Worm (Caenorhabditis elegans): ENCODE results near the gene F19B6.10.
A peak's percentile ranks its signal among the peaks of the same experiment; 100 is the strongest.

DNA sequence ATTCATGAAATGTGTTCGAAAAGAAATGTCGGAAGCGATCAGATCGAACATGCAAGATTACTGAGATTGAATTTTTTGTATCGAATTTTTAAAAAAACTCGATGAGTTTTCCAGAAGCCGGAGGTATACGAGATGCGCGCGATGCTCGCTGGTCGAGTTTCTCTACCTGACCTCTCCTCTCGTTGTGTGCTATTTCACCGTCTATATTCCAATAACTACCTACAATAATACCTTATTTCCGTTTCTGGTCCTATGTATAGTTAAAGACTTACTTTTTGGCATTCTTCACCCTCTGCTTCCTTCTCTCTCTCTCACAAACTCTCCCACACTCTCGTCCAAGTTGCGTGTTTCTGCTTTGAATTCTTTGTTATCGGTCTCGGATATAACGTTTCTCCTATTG is 34.3 kb downstream of the F19B6.10 start:
- TF ChIP-seq unc-62 (GFP tag; optimal IDR thresholded peaks at IDR 0.05) (no peak), ama-1 (optimal IDR thresholded peaks at IDR 0.05) (no peak), ama-1 (GFP tag; optimal IDR thresholded peaks at IDR 0.05) (no peak), madf-6 (GFP tag; IDR thresholded peaks at IDR 0.05) (peak; percentile 47), lag-1 (GFP tag; IDR thresholded peaks at IDR 0.05) (no peak), attf-5 (GFP tag; optimal IDR thresholded peaks at IDR 0.05) (no peak), ccch-3 (GFP tag; optimal IDR thresholded peaks at IDR 0.05) (no peak), F33H1.4 (GFP tag; IDR thresholded peaks at IDR 0.05) (no peak), F49E8.2 (tag; optimal IDR thresholded peaks at IDR 0.05; ENCODE audit: insufficient read depth) (no peak), sea-2 (GFP tag; IDR thresholded peaks at IDR 0.05) (no peak), mcd-1 (GFP tag; IDR thresholded peaks at IDR 0.05) (no peak), F39B2.1 (GFP tag; IDR thresholded peaks at IDR 0.05) (no peak), C17E4.6 (GFP tag; IDR thresholded peaks at IDR 0.05) (no peak), rpc-1 (optimal IDR thresholded peaks at IDR 0.05) (no peak), rpc-1 (tag; optimal IDR thresholded peaks at IDR 0.05) (no peak), ceh-91 (GFP tag; IDR thresholded peaks at IDR 0.05) (no peak)

Measured in whole organism, young adult.